Fruit fly (Drosophila melanogaster) whole organism, pupa: ENCODE data around the gene bi.

ENCODE experiments used
- CG10348 ChIP-seq: fragments of 200-800 bp; sonication (Bioruptor generic); IDR thresholded peaks from 2 replicates; pipeline ENCODE4 v1.3.6; 2022; ENCODE audit warnings: missing biosample characterization, missing genetic modification characterization
- CG12605 ChIP-seq: fragments of 200-800 bp; sonication (Bioruptor generic); IDR thresholded peaks from 2 replicates; pipeline ENCODE4 v1.3.6; 2022; ENCODE audit warnings: missing biosample characterization, missing genetic modification characterization
- CG14655 ChIP-seq: fragments of 200-800 bp; sonication (Bioruptor generic); optimal IDR thresholded peaks from 3 replicates; lab custom pipeline; 2017; ENCODE audit warnings: mild to moderate bottlenecking, missing biosample characterization, missing genetic modification reagents, missing genetic modification characterization
- CG15710 ChIP-seq: fragments of 200-800 bp; sonication (Bioruptor generic); optimal IDR thresholded peaks from 2 replicates; lab custom pipeline; 2018; ENCODE audit warnings: missing biosample characterization, mild to moderate bottlenecking, missing genetic modification characterization, moderate library complexity
- CG34367 ChIP-seq: fragments of 200-800 bp; sonication (Bioruptor generic); optimal IDR thresholded peaks from 2 replicates; lab custom pipeline; 2018; ENCODE audit warnings: missing biosample characterization, mild to moderate bottlenecking, missing genetic modification characterization
- CG8159 ChIP-seq: fragments of 200-800 bp; sonication (Bioruptor generic); optimal IDR thresholded peaks from 3 replicates; lab custom pipeline; 2018; ENCODE audit warnings: missing biosample characterization, mild to moderate bottlenecking, missing genetic modification characterization, moderate library complexity
- CG8301 ChIP-seq: fragments of 200-800 bp; sonication (Bioruptor generic); optimal IDR thresholded peaks from 2 replicates; lab custom pipeline; 2018; ENCODE audit warnings: missing biosample characterization, mild to moderate bottlenecking, missing genetic modification characterization
- CG9948 ChIP-seq: fragments of 200-800 bp; sonication (Bioruptor generic); optimal IDR thresholded peaks from 2 replicates; lab custom pipeline; 2018; ENCODE audit warnings: missing biosample characterization, mild to moderate bottlenecking, missing genetic modification characterization, moderate library complexity
- D1 ChIP-seq: fragments of 200-800 bp; sonication (Bioruptor generic); optimal IDR thresholded peaks from 2 replicates; lab custom pipeline; 2018; ENCODE audit warnings: missing biosample characterization, mild to moderate bottlenecking, missing genetic modification characterization, moderate library complexity
- EcR ChIP-seq: fragments of 200-800 bp; sonication (Bioruptor generic); optimal IDR thresholded peaks from 3 replicates; lab custom pipeline; 2019; ENCODE audit warnings: missing biosample characterization, missing genetic modification characterization, mild to moderate bottlenecking, moderate library complexity, missing genetic modification reagents
- Pif1A ChIP-seq: fragments of 200-800 bp; sonication (Bioruptor generic); optimal IDR thresholded peaks from 3 replicates; lab custom pipeline; 2016; ENCODE audit warnings: missing biosample characterization, missing genetic modification characterization

DNA sequence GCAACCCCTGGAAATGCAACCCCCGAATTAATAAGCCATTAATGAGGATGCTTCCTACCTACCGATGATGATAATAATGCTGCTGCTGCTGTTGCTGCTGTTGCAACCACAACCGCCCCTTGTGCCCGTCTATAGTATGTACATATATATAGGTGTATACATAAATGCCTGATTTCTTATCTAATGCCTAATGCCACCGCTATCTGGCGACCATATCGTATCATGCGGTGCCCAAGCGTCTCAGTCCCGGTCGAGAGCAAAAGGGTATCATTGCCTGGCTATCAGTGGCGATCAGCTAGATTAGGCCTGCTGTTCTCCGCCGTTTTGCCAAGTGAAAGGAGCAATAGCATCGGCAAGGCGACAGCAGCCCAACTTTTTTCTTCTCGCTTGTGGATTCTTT lies 42.0 kb downstream of the bi start:
- no peak for TF ChIP-seq CG9948 (tag; lab: Kevin White, UChicago)
- TF ChIP-seq D1 (tag; lab: Kevin White, UChicago), result no peak
- TF ChIP-seq EcR (GFP tag; lab: Kevin White, UChicago), result no peak
- no peak for TF ChIP-seq CG34367 (tag; lab: Kevin White, UChicago)
- TF ChIP-seq CG10348 (GFP tag; lab: Robert Waterston, UW), result no peak
- no peak for TF ChIP-seq CG8301 (tag; lab: Kevin White, UChicago)
- TF ChIP-seq CG15710, result no peak
- no peak for TF ChIP-seq CG14655 (GFP tag; lab: Kevin White, UChicago)
- TF ChIP-seq Pif1A, result no peak
- no peak for TF ChIP-seq CG8159 (tag; lab: Kevin White, UChicago)
- no peak for TF ChIP-seq CG12605 (GFP tag; lab: Robert Waterston, UW)
